Worm (Caenorhabditis elegans) whole organism, L1 larva: ENCODE data around the gene zhp-4.

ENCODE experiments used
- C16A3.4 ChIP-seq: fragments of 150-350 bp; optimal IDR thresholded peaks from 2 replicates; lab custom pipeline; 2014; ENCODE audit warnings: missing biosample characterization, missing genetic modification characterization
- aly-2 ChIP-seq: fragments of 150-350 bp; optimal IDR thresholded peaks from 2 replicates; lab custom pipeline; 2014; ENCODE audit warnings: missing biosample characterization, missing genetic modification characterization
- ceh-8 ChIP-seq: fragments of 200-800 bp; sonication (Bioruptor generic); optimal IDR thresholded peaks from 2 replicates; lab custom pipeline; 2018; ENCODE audit warnings: mild to moderate bottlenecking, missing genetic modification characterization, moderate library complexity, missing compliant biosample characterization
- ceh-90 ChIP-seq: sonication (generic microtip); optimal IDR thresholded peaks from 2 replicates; lab custom pipeline; 2016; ENCODE audit warnings: missing genetic modification characterization, missing compliant biosample characterization
- dpl-1 ChIP-seq, 3 experiments: fragments of 150-350 bp in 2 of 3; sonication (generic microtip) in 1 of 3; optimal IDR thresholded peaks; 2 replicates each; lab custom pipeline; 2014 to 2017; ENCODE audit warnings: missing biosample characterization in 3 of 3, missing genetic modification characterization in 3 of 3, missing genetic modification reagents in 3 of 3
- dsc-1 ChIP-seq: sonication (generic microtip); optimal IDR thresholded peaks from 2 replicates; lab custom pipeline; 2016; ENCODE audit warnings: mild to moderate bottlenecking, missing genetic modification characterization, missing compliant biosample characterization
- efl-1 ChIP-seq, 4 experiments: fragments of 150-350 bp; optimal IDR thresholded peaks in 3 of 4; peaks in 1 of 4; 1 replicate in 1 of 4; 2 replicates in 3 of 4; lab custom pipeline; 2014; ENCODE audit warnings: missing biosample characterization in 2 of 4, missing genetic modification characterization in 2 of 4, missing genetic modification reagents in 2 of 4
- egl-13 ChIP-seq: sonication (generic microtip); optimal IDR thresholded peaks from 2 replicates; lab custom pipeline; 2016; ENCODE audit warnings: missing genotype, missing genetic modification reagents, missing genetic modification characterization, missing compliant biosample characterization
- egl-27 ChIP-seq, 2 experiments: fragments of 150-350 bp in 1 of 2; sonication (generic microtip); optimal IDR thresholded peaks; 3 replicates each; lab custom pipeline; 2017 to 2018; ENCODE audit warnings: missing biosample characterization in 2 of 2, missing genetic modification characterization in 2 of 2, missing genetic modification reagents in 2 of 2
- elt-2 ChIP-seq: sonication (generic microtip); optimal IDR thresholded peaks from 2 replicates; lab custom pipeline; 2016; ENCODE audit warnings: missing genetic modification characterization, mild to moderate bottlenecking, inconsistent platforms, missing compliant biosample characterization, missing genetic modification reagents
- elt-3 ChIP-seq, 6 experiments: fragments of 150-350 bp in 1 of 6; sonication (generic microtip); optimal IDR thresholded peaks; 2 replicates each; lab custom pipeline; 2017 to 2018; ENCODE audit warnings: missing biosample characterization in 6 of 6, missing genetic modification characterization in 6 of 6, inconsistent platforms in 1 of 6
- fos-1 ChIP-seq: fragments of 150-350 bp; optimal IDR thresholded peaks from 2 replicates; lab custom pipeline; 2014; ENCODE audit warnings: missing biosample characterization, missing genetic modification characterization
- hlh-17 ChIP-seq: fragments of 200-800 bp; sonication (Bioruptor generic); optimal IDR thresholded peaks from 2 replicates; lab custom pipeline; 2018; ENCODE audit warnings: missing genetic modification characterization, mild to moderate bottlenecking, missing compliant biosample characterization, moderate library complexity, borderline replicate concordance
- hpl-2 ChIP-seq: fragments of 150-350 bp; optimal IDR thresholded peaks from 2 replicates; lab custom pipeline; 2014; ENCODE audit warnings: missing biosample characterization, missing genetic modification reagents, missing genetic modification characterization
- isw-1 ChIP-seq: fragments of 200-800 bp; sonication (Bioruptor generic); IDR thresholded peaks from 2 replicates; pipeline ENCODE4 v1.3.6; 2022; ENCODE audit warnings: missing genetic modification characterization, missing compliant biosample characterization
- jun-1 ChIP-seq: fragments of 150-350 bp; optimal IDR thresholded peaks from 2 replicates; lab custom pipeline; 2014; ENCODE audit warnings: missing biosample characterization, missing genetic modification reagents, missing genetic modification characterization
- lin-13 ChIP-seq: fragments of 150-350 bp; optimal IDR thresholded peaks from 2 replicates; lab custom pipeline; 2014; ENCODE audit warnings: missing biosample characterization, missing genetic modification reagents, missing genetic modification characterization
- lin-14 ChIP-seq: fragments of 200-800 bp; sonication (Bioruptor generic); optimal IDR thresholded peaks from 2 replicates; lab custom pipeline; 2018; ENCODE audit warnings: mild to moderate bottlenecking, missing genetic modification characterization, moderate library complexity, missing compliant biosample characterization
- lin-15B ChIP-seq: fragments of 150-350 bp; sonication (generic microtip); optimal IDR thresholded peaks from 3 replicates; lab custom pipeline; 2014; ENCODE audit warnings: missing biosample characterization, missing genetic modification characterization
- lin-35 ChIP-seq, 2 experiments: fragments of 150-350 bp; optimal IDR thresholded peaks; 2 replicates each; lab custom pipeline; 2014; ENCODE audit warnings: missing biosample characterization in 2 of 2, missing genetic modification characterization in 2 of 2, missing genetic modification reagents in 2 of 2
- lir-3 ChIP-seq: sonication (generic microtip); optimal IDR thresholded peaks from 2 replicates; lab custom pipeline; 2016; ENCODE audit warnings: mild to moderate bottlenecking, missing genetic modification characterization, moderate library complexity, missing compliant biosample characterization; ENCODE audit not compliant: poor library complexity
- mab-9 ChIP-seq: fragments of 200-800 bp; sonication (Bioruptor generic); IDR thresholded peaks from 2 replicates; pipeline ENCODE4 v1.3.6; 2022; ENCODE audit warnings: missing genetic modification reagents, missing genetic modification characterization, missing compliant biosample characterization
- mep-1 ChIP-seq: fragments of 150-350 bp; optimal IDR thresholded peaks from 2 replicates; lab custom pipeline; 2014; ENCODE audit warnings: missing biosample characterization, missing genetic modification characterization
- nhr-11 ChIP-seq: fragments of 150-350 bp; optimal IDR thresholded peaks from 2 replicates; lab custom pipeline; 2014; ENCODE audit warnings: missing biosample characterization, missing genetic modification characterization
- nhr-12 ChIP-seq: sonication (generic microtip); optimal IDR thresholded peaks from 2 replicates; lab custom pipeline; 2017; ENCODE audit warnings: missing biosample characterization, missing genetic modification characterization
- nhr-19 ChIP-seq: fragments of 200-800 bp; sonication (Bioruptor generic); conservative IDR thresholded peaks from 2 replicates; pipeline ENCODE4 v1.3.6; 2022; ENCODE audit warnings: missing genetic modification characterization, missing compliant biosample characterization
- nhr-20 ChIP-seq: sonication (generic microtip); optimal IDR thresholded peaks from 2 replicates; lab custom pipeline; 2016; ENCODE audit warnings: mild to moderate bottlenecking, missing genetic modification characterization, missing compliant biosample characterization
- nhr-28 ChIP-seq: fragments of 150-350 bp; optimal IDR thresholded peaks from 2 replicates; lab custom pipeline; 2014; ENCODE audit warnings: missing biosample characterization, missing genetic modification characterization
- nhr-47 ChIP-seq: sonication (generic microtip); optimal IDR thresholded peaks from 2 replicates; lab custom pipeline; 2016; ENCODE audit warnings: mild to moderate bottlenecking, missing genetic modification characterization, moderate library complexity, missing compliant biosample characterization
- nhr-71 ChIP-seq: sonication (generic microtip); optimal IDR thresholded peaks from 2 replicates; lab custom pipeline; 2016; ENCODE audit warnings: mild to moderate bottlenecking, missing genetic modification characterization, moderate library complexity, missing compliant biosample characterization
- nhr-76 ChIP-seq: sonication (generic microtip); optimal IDR thresholded peaks from 2 replicates; lab custom pipeline; 2017; ENCODE audit warnings: missing biosample characterization, missing genetic modification characterization
- pag-3 ChIP-seq: sonication (generic microtip); optimal IDR thresholded peaks from 2 replicates; lab custom pipeline; 2017; ENCODE audit warnings: missing genetic modification characterization, mild to moderate bottlenecking, missing compliant biosample characterization, antibody characterized with exemption, borderline replicate concordance; ENCODE audit not compliant: insufficient read depth
- pqm-1 ChIP-seq: sonication (generic microtip); optimal IDR thresholded peaks from 3 replicates; lab custom pipeline; 2017; ENCODE audit warnings: missing biosample characterization, missing genetic modification characterization
- rnt-1 ChIP-seq: sonication (generic microtip); optimal IDR thresholded peaks from 2 replicates; lab custom pipeline; 2016; ENCODE audit warnings: mild to moderate bottlenecking, missing genetic modification characterization, moderate library complexity, missing compliant biosample characterization
- snu-23 ChIP-seq: sonication (generic microtip); optimal IDR thresholded peaks from 2 replicates; lab custom pipeline; 2016; ENCODE audit warnings: missing genetic modification characterization, missing compliant biosample characterization
- sox-4 ChIP-seq: sonication (generic microtip); optimal IDR thresholded peaks from 2 replicates; lab custom pipeline; 2016; ENCODE audit warnings: missing genetic modification characterization, missing compliant biosample characterization
- sup-37 ChIP-seq: fragments of 200-800 bp; sonication (Bioruptor generic); optimal IDR thresholded peaks from 2 replicates; lab custom pipeline; 2018; ENCODE audit warnings: mild to moderate bottlenecking, missing genetic modification characterization, missing compliant biosample characterization
- unc-30 ChIP-seq: sonication (generic microtip); optimal IDR thresholded peaks from 2 replicates; lab custom pipeline; 2017; ENCODE audit warnings: missing biosample characterization, missing genetic modification characterization
- vab-15 ChIP-seq: sonication (generic microtip); optimal IDR thresholded peaks from 2 replicates; lab custom pipeline; 2017; ENCODE audit warnings: missing genotype, mild to moderate bottlenecking, missing genetic modification characterization, missing compliant biosample characterization
- zag-1 ChIP-seq: fragments of 150-350 bp; optimal IDR thresholded peaks from 2 replicates; lab custom pipeline; 2014; ENCODE audit warnings: missing biosample characterization, missing genetic modification characterization
- ztf-11 ChIP-seq, 2 experiments: sonication (generic microtip); optimal IDR thresholded peaks; 2 replicates each; lab custom pipeline; 2016 to 2017; ENCODE audit warnings: missing genetic modification characterization in 2 of 2, missing biosample characterization in 1 of 2, missing compliant biosample characterization in 1 of 2

The zhp-4 gene

DNA sequence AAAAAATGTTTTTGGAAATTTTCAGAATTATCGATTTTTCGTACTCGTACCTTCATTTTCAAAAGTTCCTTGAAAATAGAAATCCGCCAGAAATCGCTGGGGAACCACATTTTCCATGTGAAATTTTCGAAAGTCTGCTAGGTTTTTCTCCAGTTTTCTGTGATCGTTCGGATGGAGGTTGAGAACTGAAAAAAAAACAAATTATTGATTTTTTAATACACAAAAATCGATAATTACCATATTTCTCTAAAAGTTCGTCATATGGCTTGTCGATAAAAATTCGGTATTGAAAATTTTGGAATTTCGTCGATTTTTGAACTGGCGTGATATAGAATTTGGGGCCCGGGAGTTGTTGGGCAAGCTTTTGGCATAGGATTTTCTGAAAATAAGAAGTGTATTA is 24.8 kb downstream of the zhp-4 start:
- TF ChIP-seq lin-35 (GFP tag; optimal IDR thresholded peaks at IDR 0.05; lab: Kevin White, UChicago): no peak
- TF ChIP-seq snu-23 (GFP tag; lab: Kevin White, UChicago): no peak
- no peak for TF ChIP-seq lin-15B
- TF ChIP-seq ceh-90 (tag; lab: Kevin White, UChicago): no peak
- TF ChIP-seq nhr-11 (tag; lab: Kevin White, UChicago): no peak
- TF ChIP-seq nhr-12 (tag; lab: Kevin White, UChicago): no peak
- TF ChIP-seq pqm-1 (tag; lab: Kevin White, UChicago): no peak
- TF ChIP-seq nhr-47 (tag; lab: Kevin White, UChicago): no peak
- no peak for TF ChIP-seq vab-15
- TF ChIP-seq aly-2: no peak
- no peak for TF ChIP-seq ceh-8
- TF ChIP-seq mep-1 (tag; lab: Kevin White, UChicago): no peak

DNA sequence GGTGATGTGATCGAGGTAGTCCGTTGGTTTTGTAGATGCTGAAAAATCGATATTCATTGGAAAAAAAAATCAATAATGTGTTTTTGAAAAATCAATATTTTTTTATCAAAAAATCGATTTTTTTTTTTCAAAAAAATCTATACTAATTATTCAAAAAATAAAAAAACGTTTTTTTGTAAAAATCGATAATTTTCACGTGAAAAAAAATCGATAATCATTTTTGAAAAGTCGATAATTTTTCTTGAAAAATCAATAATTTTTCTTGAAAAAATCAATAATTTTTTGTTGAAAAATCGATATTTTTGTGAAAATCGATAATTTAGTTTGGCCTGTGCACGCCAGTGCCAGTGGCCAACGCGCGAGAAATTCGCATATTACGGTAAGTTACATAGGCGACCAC is 28.4 kb downstream of the zhp-4 start:
- TF ChIP-seq C16A3.4 (no peak), mab-9 (no peak), nhr-71 (no peak), vab-15 (no peak)

DNA sequence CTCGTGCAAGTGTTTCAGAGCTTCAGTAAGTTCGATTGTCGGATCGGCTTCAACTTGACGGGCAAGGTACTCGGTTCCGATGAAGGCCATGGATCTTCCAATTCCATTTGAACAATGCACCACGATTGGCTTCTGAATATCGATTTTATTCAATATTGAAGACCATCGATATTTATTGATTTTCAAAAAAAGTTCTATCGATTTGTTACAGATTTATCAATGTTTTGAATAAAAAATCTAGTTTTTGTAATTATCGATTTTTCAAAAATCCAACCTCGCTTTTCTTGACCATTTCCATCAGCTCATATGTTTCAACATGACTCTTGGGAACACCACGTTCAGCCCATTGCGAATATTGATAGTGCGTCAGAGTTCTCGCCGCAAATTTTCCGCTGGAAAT is 32.7 kb downstream of the zhp-4 start:
- TF ChIP-seq elt-2 (no peak), nhr-19 (GFP tag; lab: Robert Waterston, UW) (no peak), fos-1 (tag; lab: Kevin White, UChicago) (no peak), sox-4 (no peak), nhr-20 (tag; lab: Kevin White, UChicago) (no peak), efl-1 (optimal IDR thresholded peaks at IDR 0.05; lab: Kevin White, UChicago) (no peak), efl-1 (GFP tag; optimal IDR thresholded peaks at IDR 0.05 in 1 of 2; lab: Kevin White, UChicago) (no peak), isw-1 (GFP tag; lab: Robert Waterston, UW) (no peak), sup-37 (GFP tag; lab: Kevin White, UChicago) (no peak), pag-3 (tag; lab: Kevin White, UChicago) (no peak), nhr-12 (tag; lab: Kevin White, UChicago) (no peak), ceh-90 (tag; lab: Kevin White, UChicago) (no peak), lin-35 (GFP tag; optimal IDR thresholded peaks at IDR 0.05; lab: Kevin White, UChicago) (no peak), unc-30 (no peak), hlh-17 (GFP tag; lab: Kevin White, UChicago) (no peak), lir-3 (tag; lab: Kevin White, UChicago) (no peak)

DNA sequence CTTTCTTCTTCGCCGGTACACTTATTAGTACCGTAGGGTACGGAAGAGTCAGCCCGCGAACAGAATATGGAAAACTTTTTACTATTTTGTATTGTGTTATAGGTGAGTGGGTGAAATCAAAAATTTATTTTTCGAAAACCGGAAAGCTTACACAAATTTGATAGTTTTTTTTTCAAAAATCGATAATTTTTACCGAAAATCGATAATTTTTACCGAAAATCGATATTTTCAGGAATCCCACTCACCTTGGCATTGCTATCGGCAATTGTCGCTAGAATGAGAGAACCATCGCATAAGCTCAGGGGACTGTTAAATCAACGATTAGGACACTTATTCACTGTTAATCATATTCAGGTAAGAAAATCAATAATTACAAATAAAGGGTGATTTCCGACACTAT is 38.3 kb downstream of the zhp-4 start:
- TF ChIP-seq zag-1 (tag; lab: Kevin White, UChicago) (no peak), hpl-2 (GFP tag; lab: Kevin White, UChicago) (no peak), nhr-19 (GFP tag; lab: Robert Waterston, UW) (no peak), lin-14 (GFP tag; lab: Kevin White, UChicago) (no peak), rnt-1 (tag; lab: Kevin White, UChicago) (no peak), dpl-1 (GFP tag; optimal IDR thresholded peaks at IDR 0.05; lab: Kevin White, UChicago) (no peak), pag-3 (tag; lab: Kevin White, UChicago) (no peak), lin-13 (GFP tag; lab: Kevin White, UChicago) (no peak), jun-1 (tag; lab: Kevin White, UChicago) (no peak), egl-13 (no peak), vab-15 (no peak), dsc-1 (tag; lab: Kevin White, UChicago) (no peak), nhr-76 (tag; lab: Kevin White, UChicago) (no peak), lir-3 (tag; lab: Kevin White, UChicago) (no peak), ztf-11 (tag; optimal IDR thresholded peaks at IDR 0.05; lab: Kevin White, UChicago) (no peak), nhr-28 (tag; lab: Kevin White, UChicago) (no peak), pqm-1 (tag; lab: Kevin White, UChicago) (no peak), elt-3 (tag; optimal IDR thresholded peaks at IDR 0.05; lab: Kevin White, UChicago) (no peak), egl-27 (tag; optimal IDR thresholded peaks at IDR 0.05; lab: Kevin White, UChicago) (no peak)
